Worm (Caenorhabditis elegans) whole organism, late embryonic: Measurements from ENCODE around the gene srt-63.

Source experiments
- C08G9.2 ChIP-seq: sonication (generic microtip); optimal IDR thresholded peaks from 2 replicates; lab custom pipeline; 2016; ENCODE audit warnings: mild to moderate bottlenecking, missing genetic modification characterization, moderate library complexity, missing compliant biosample characterization
- F13H6.1 ChIP-seq: sonication (generic microtip); optimal IDR thresholded peaks from 2 replicates; lab custom pipeline; 2016; ENCODE audit warnings: missing genetic modification characterization, missing compliant biosample characterization
- Y22D7AL.16 ChIP-seq: sonication (generic microtip); optimal IDR thresholded peaks from 2 replicates; lab custom pipeline; 2016; ENCODE audit warnings: missing genetic modification characterization, missing compliant biosample characterization
- ahr-1 ChIP-seq: sonication (generic microtip); optimal IDR thresholded peaks from 2 replicates; lab custom pipeline; 2016; ENCODE audit warnings: missing genetic modification characterization, missing compliant biosample characterization
- ama-1 ChIP-seq: fragments of 150-350 bp; optimal IDR thresholded peaks from 2 replicates; lab custom pipeline; 2014
- ceh-18 ChIP-seq: sonication (generic microtip); optimal IDR thresholded peaks from 2 replicates; lab custom pipeline; 2016; ENCODE audit warnings: missing genetic modification characterization, missing compliant biosample characterization
- ceh-2 ChIP-seq: sonication (generic microtip); optimal IDR thresholded peaks from 2 replicates; lab custom pipeline; 2016; ENCODE audit warnings: missing genotype, missing genetic modification characterization, missing compliant biosample characterization
- ceh-22 ChIP-seq: sonication (generic microtip); optimal IDR thresholded peaks from 2 replicates; lab custom pipeline; 2017; ENCODE audit warnings: missing biosample characterization, missing genetic modification characterization
- ceh-24 ChIP-seq: sonication (generic microtip); optimal IDR thresholded peaks from 2 replicates; lab custom pipeline; 2016; ENCODE audit warnings: mild to moderate bottlenecking, missing genetic modification characterization, missing compliant biosample characterization
- ceh-30 ChIP-seq: fragments of 150-350 bp; optimal IDR thresholded peaks from 2 replicates; lab custom pipeline; 2014; ENCODE audit warnings: missing biosample characterization, missing genetic modification characterization
- ceh-34 ChIP-seq: sonication (generic microtip); optimal IDR thresholded peaks from 2 replicates; lab custom pipeline; 2016; ENCODE audit warnings: mild to moderate bottlenecking, missing genetic modification characterization, missing compliant biosample characterization
- ceh-48 ChIP-seq: sonication (generic microtip); optimal IDR thresholded peaks from 2 replicates; lab custom pipeline; 2016; ENCODE audit warnings: missing genetic modification characterization, inconsistent platforms, missing compliant biosample characterization
- ceh-6 ChIP-seq: fragments of 200-800 bp; sonication (Bioruptor generic); optimal IDR thresholded peaks from 2 replicates; lab custom pipeline; 2018; ENCODE audit warnings: mild to moderate bottlenecking, missing genetic modification characterization, missing compliant biosample characterization
- che-1 ChIP-seq: sonication (generic microtip); optimal IDR thresholded peaks from 2 replicates; lab custom pipeline; 2016; ENCODE audit warnings: mild to moderate bottlenecking, missing genetic modification characterization, missing compliant biosample characterization
- dve-1 ChIP-seq: sonication (generic microtip); optimal IDR thresholded peaks from 2 replicates; lab custom pipeline; 2017; ENCODE audit warnings: antibody characterized with exemption, mild to moderate bottlenecking, missing genetic modification characterization, missing compliant biosample characterization
- ets-4 ChIP-seq: sonication (generic microtip); optimal IDR thresholded peaks from 2 replicates; lab custom pipeline; 2016; ENCODE audit warnings: missing genetic modification characterization, missing compliant biosample characterization
- eyg-1 ChIP-seq: sonication (generic microtip); optimal IDR thresholded peaks from 2 replicates; lab custom pipeline; 2016; ENCODE audit warnings: missing genotype, missing genetic modification characterization, missing compliant biosample characterization
- fax-1 ChIP-seq: sonication (generic microtip); optimal IDR thresholded peaks from 2 replicates; lab custom pipeline; 2016; ENCODE audit warnings: missing genotype, missing genetic modification characterization, missing compliant biosample characterization
- fkh-10 ChIP-seq: fragments of 150-350 bp; optimal IDR thresholded peaks from 2 replicates; lab custom pipeline; 2014; ENCODE audit warnings: missing biosample characterization, missing genetic modification reagents, missing genetic modification characterization
- fkh-6 ChIP-seq: sonication (generic microtip); optimal IDR thresholded peaks from 2 replicates; lab custom pipeline; 2016; ENCODE audit warnings: missing genetic modification characterization, missing compliant biosample characterization
- hlh-15 ChIP-seq: sonication (generic microtip); optimal IDR thresholded peaks from 2 replicates; lab custom pipeline; 2016; ENCODE audit warnings: missing genetic modification characterization, missing compliant biosample characterization
- hlh-8 ChIP-seq: sonication (generic microtip); optimal IDR thresholded peaks from 2 replicates; lab custom pipeline; 2016; ENCODE audit warnings: missing genotype, missing genetic modification characterization, missing compliant biosample characterization
- lin-11 ChIP-seq: fragments of 200-800 bp; sonication (Bioruptor generic); optimal IDR thresholded peaks from 2 replicates; lab custom pipeline; 2018; ENCODE audit warnings: mild to moderate bottlenecking, missing genetic modification characterization, missing compliant biosample characterization
- mec-3 ChIP-seq: sonication (generic microtip); optimal IDR thresholded peaks from 2 replicates; lab custom pipeline; 2016; ENCODE audit warnings: borderline replicate concordance, missing genetic modification characterization, missing compliant biosample characterization
- nfya-1 ChIP-seq: sonication (generic microtip); optimal IDR thresholded peaks from 2 replicates; lab custom pipeline; 2017; ENCODE audit warnings: missing genetic modification characterization, mild to moderate bottlenecking, missing compliant biosample characterization, antibody characterized with exemption, moderate library complexity
- npax-4 ChIP-seq: sonication (generic microtip); optimal IDR thresholded peaks from 2 replicates; lab custom pipeline; 2016; ENCODE audit warnings: missing genetic modification characterization, missing compliant biosample characterization
- pha-2 ChIP-seq: sonication (generic microtip); optimal IDR thresholded peaks from 2 replicates; lab custom pipeline; 2017; ENCODE audit warnings: mild to moderate bottlenecking, missing genetic modification characterization, missing compliant biosample characterization
- pha-4 ChIP-seq: fragments of 150-350 bp; optimal IDR thresholded peaks from 2 replicates; lab custom pipeline; 2018; ENCODE audit warnings: missing biosample characterization, missing genetic modification reagents, missing genetic modification characterization
- pros-1 ChIP-seq: fragments of 150-350 bp; optimal IDR thresholded peaks from 2 replicates; lab custom pipeline; 2014; ENCODE audit warnings: missing biosample characterization, missing genetic modification reagents, missing genetic modification characterization
- rnt-1 ChIP-seq: sonication (generic microtip); optimal IDR thresholded peaks from 2 replicates; lab custom pipeline; 2016; ENCODE audit warnings: missing genetic modification characterization, missing compliant biosample characterization
- sdc-2 ChIP-seq: sonication (generic microtip); optimal IDR thresholded peaks from 2 replicates; lab custom pipeline; 2016; ENCODE audit warnings: missing genotype, missing genetic modification characterization, missing compliant biosample characterization
- sox-4 ChIP-seq: sonication (generic microtip); optimal IDR thresholded peaks from 2 replicates; lab custom pipeline; 2017; ENCODE audit warnings: mild to moderate bottlenecking, missing genetic modification characterization, inconsistent platforms, missing compliant biosample characterization
- syd-9 ChIP-seq: sonication (generic microtip); optimal IDR thresholded peaks from 2 replicates; lab custom pipeline; 2016; ENCODE audit warnings: mild to moderate bottlenecking, missing genetic modification characterization, moderate library complexity, missing compliant biosample characterization
- tbx-2 ChIP-seq: sonication (generic microtip); optimal IDR thresholded peaks from 2 replicates; lab custom pipeline; 2016; ENCODE audit warnings: missing genetic modification characterization, missing compliant biosample characterization
- ttx-3 ChIP-seq: sonication (generic microtip); optimal IDR thresholded peaks from 2 replicates; lab custom pipeline; 2016; ENCODE audit warnings: missing genetic modification reagents, missing genetic modification characterization, missing compliant biosample characterization
- unc-3 ChIP-seq, 2 experiments: fragments of 200-800 bp in 1 of 2; sonication (Bioruptor generic) in 1 of 2; sonication (generic microtip) in 1 of 2; conservative IDR thresholded peaks in 1 of 2; optimal IDR thresholded peaks in 1 of 2; 2 replicates each; pipeline versions ENCODE4 v1.3.6 to Lab custom; 2016 to 2022; ENCODE audit warnings: missing compliant biosample characterization in 2 of 2, missing genetic modification characterization in 2 of 2, missing genetic modification reagents in 1 of 2
- unc-42 ChIP-seq: sonication (generic microtip); optimal IDR thresholded peaks from 2 replicates; lab custom pipeline; 2016; ENCODE audit warnings: missing genotype, missing genetic modification characterization, missing compliant biosample characterization
- unc-55 ChIP-seq: sonication (generic microtip); optimal IDR thresholded peaks from 2 replicates; lab custom pipeline; 2017; ENCODE audit warnings: missing biosample characterization, missing genetic modification reagents, missing genetic modification characterization

The srt-63 gene

ce11 chrV:3234887-3235286, 21.1 kb downstream of the srt-63 start, which contains the start of gene K08D9.6:
TSS of gene K08D9.6 (minus strand) at chrV:3234987.
- TF ChIP-seq ceh-48 (tag; lab: Kevin White, UChicago) (no peak), rnt-1 (tag; lab: Kevin White, UChicago) (no peak), eyg-1 (no peak), ceh-22 (no peak), pha-4 (no peak), Y22D7AL.16 (tag; lab: Kevin White, UChicago) (no peak), pha-2 (tag; lab: Kevin White, UChicago) (no peak), syd-9 (tag; lab: Kevin White, UChicago) (no peak), ceh-30 (tag; lab: Kevin White, UChicago) (no peak), F13H6.1 (tag; lab: Kevin White, UChicago) (no peak), ceh-18 (tag; lab: Kevin White, UChicago) (no peak), ceh-6 (GFP tag; lab: Kevin White, UChicago) (no peak), lin-11 (tag; lab: Kevin White, UChicago) (no peak), C08G9.2 (no peak), fkh-10 (GFP tag; lab: Kevin White, UChicago) (no peak), ahr-1 (tag; lab: Kevin White, UChicago) (no peak), dve-1 (tag; lab: Kevin White, UChicago) (no peak), pros-1 (no peak), ceh-34 (no peak)

- TF ChIP-seq hlh-8 (tag; lab: Kevin White, UChicago) (no peak), fkh-6 (tag; lab: Kevin White, UChicago) (no peak), unc-42 (tag; lab: Kevin White, UChicago) (no peak), unc-3 (GFP tag; conservative IDR thresholded peaks at IDR 0.05; lab: Robert Waterston, UW) (no peak), unc-3 (tag; optimal IDR thresholded peaks at IDR 0.05; lab: Kevin White, UChicago) (no peak), nfya-1 (tag; lab: Kevin White, UChicago) (no peak), fax-1 (tag; lab: Kevin White, UChicago) (no peak), ttx-3 (no peak), ceh-2 (tag; lab: Kevin White, UChicago) (no peak), sdc-2 (tag; lab: Kevin White, UChicago) (no peak), hlh-15 (tag; lab: Kevin White, UChicago) (no peak), ceh-24 (tag; lab: Kevin White, UChicago) (no peak), tbx-2 (tag; lab: Kevin White, UChicago) (no peak)
- TF ChIP-seq, all 69 proteins: peak for 0
Measured at ce11 chrV:3230597-3230996, 25.4 kb downstream of the srt-63 start, which contains the start of gene K08D9.10. TSS of gene K08D9.10 (plus strand) at chrV:3230897.

ce11 chrV:3230150-3230549, 25.8 kb downstream of the srt-63 start:
- peak; percentile 61 for TF ChIP-seq dve-1 (tag; lab: Kevin White, UChicago)
- no peak for TF ChIP-seq ama-1
- TF ChIP-seq ets-4 (tag; lab: Kevin White, UChicago): no peak

- TF ChIP-seq sdc-2 (tag; lab: Kevin White, UChicago) (no peak), dve-1 (tag; lab: Kevin White, UChicago) (no peak), che-1 (tag; lab: Kevin White, UChicago) (no peak), mec-3 (tag; lab: Kevin White, UChicago) (no peak), nfya-1 (tag; lab: Kevin White, UChicago) (no peak), ceh-34 (no peak), unc-55 (GFP tag; lab: Kevin White, UChicago) (no peak), sox-4 (tag; lab: Kevin White, UChicago) (no peak), npax-4 (tag; lab: Kevin White, UChicago) (no peak), ceh-30 (tag; lab: Kevin White, UChicago) (no peak), eyg-1 (no peak)
Measured at ce11 chrV:3227373-3227772, 28.6 kb downstream of the srt-63 start, which contains the start of gene K08D9.2. TSS of gene K08D9.2 (plus strand) at chrV:3227673.
